Fruit fly (Drosophila melanogaster) whole organism, prepupa: Measurements from ENCODE around the gene CG5561.

Experiments used
- CG11762 ChIP-seq: fragments of 200-800 bp; sonication (Bioruptor generic); optimal IDR thresholded peaks from 3 replicates; lab custom pipeline; 2016; ENCODE audit warnings: missing biosample characterization, missing genetic modification characterization; ENCODE audit not compliant: insufficient read depth
- CG1621 ChIP-seq: fragments of 200-800 bp; sonication (Bioruptor generic); optimal IDR thresholded peaks from 3 replicates; lab custom pipeline; 2018; ENCODE audit warnings: missing biosample characterization, mild to moderate bottlenecking, missing genetic modification characterization
- CG6276 ChIP-seq: fragments of 200-800 bp; sonication (Bioruptor generic); optimal IDR thresholded peaks from 2 replicates; lab custom pipeline; 2017; ENCODE audit warnings: missing biosample characterization, mild to moderate bottlenecking, missing genetic modification characterization
- CG8319 ChIP-seq: fragments of 200-800 bp; sonication (Bioruptor generic); optimal IDR thresholded peaks from 3 replicates; lab custom pipeline; 2016; ENCODE audit warnings: missing biosample characterization, missing genetic modification characterization
- Eip78C ChIP-seq: fragments of 200-800 bp; sonication (Bioruptor generic); peaks from one replicate; lab custom pipeline; 2016; ENCODE audit warnings: missing biosample characterization, missing genetic modification characterization
- Hr39 ChIP-seq: fragments of 200-800 bp; sonication (Bioruptor generic); optimal IDR thresholded peaks from 2 replicates; lab custom pipeline; 2016; ENCODE audit warnings: missing biosample characterization, missing genetic modification characterization
- salr ChIP-seq, 2 experiments: fragments of 200-800 bp; sonication (Bioruptor generic); optimal IDR thresholded peaks; 3 replicates each; lab custom pipeline; 2016 to 2018; ENCODE audit warnings: missing biosample characterization in 2 of 2, missing genetic modification characterization in 2 of 2, mild to moderate bottlenecking in 1 of 2
- vri ChIP-seq: fragments of 200-800 bp; sonication (Bioruptor generic); optimal IDR thresholded peaks from 3 replicates; lab custom pipeline; 2016; ENCODE audit warnings: missing biosample characterization, mild to moderate bottlenecking, missing genetic modification characterization

DNA sequence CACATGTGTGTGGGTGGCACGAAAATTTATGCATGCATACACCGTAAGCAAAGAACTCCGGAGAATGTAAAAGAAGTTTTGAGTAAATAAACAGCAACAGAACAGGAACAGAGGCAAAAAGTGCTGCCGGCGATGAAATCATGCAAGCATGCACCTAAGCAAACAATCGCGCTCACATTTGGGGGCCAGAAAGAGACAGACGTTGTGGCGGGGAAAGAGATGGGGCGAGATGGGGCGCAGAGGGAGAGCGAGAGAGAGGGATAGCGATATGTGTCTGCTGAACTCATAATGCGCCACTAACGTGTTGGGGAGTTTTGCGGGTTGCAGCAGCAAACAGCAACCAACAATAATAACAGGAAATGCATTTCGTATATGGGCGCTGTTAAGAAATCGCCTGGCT is 45.5 kb upstream of the CG5561 start:
- TF ChIP-seq Eip78C (GFP tag; lab: Kevin White, UChicago) = peak; percentile 40
- no peak for TF ChIP-seq CG8319 (GFP tag; lab: Kevin White, UChicago)
- TF ChIP-seq CG11762 (GFP tag; lab: Kevin White, UChicago) = no peak
- TF ChIP-seq Hr39 = no peak
- TF ChIP-seq salr (GFP tag; optimal IDR thresholded peaks at IDR 0.05; lab: Kevin White, UChicago) = no peak
- no peak for TF ChIP-seq CG1621 (tag; lab: Kevin White, UChicago)
- TF ChIP-seq CG6276 (GFP tag; lab: Kevin White, UChicago) = no peak
- no peak for TF ChIP-seq vri (GFP tag; lab: Kevin White, UChicago)
